Worm (Caenorhabditis elegans): ENCODE results near the gene H43I07.1.
A peak's percentile ranks its signal among the peaks of the same experiment; 100 is the strongest.

DNA sequence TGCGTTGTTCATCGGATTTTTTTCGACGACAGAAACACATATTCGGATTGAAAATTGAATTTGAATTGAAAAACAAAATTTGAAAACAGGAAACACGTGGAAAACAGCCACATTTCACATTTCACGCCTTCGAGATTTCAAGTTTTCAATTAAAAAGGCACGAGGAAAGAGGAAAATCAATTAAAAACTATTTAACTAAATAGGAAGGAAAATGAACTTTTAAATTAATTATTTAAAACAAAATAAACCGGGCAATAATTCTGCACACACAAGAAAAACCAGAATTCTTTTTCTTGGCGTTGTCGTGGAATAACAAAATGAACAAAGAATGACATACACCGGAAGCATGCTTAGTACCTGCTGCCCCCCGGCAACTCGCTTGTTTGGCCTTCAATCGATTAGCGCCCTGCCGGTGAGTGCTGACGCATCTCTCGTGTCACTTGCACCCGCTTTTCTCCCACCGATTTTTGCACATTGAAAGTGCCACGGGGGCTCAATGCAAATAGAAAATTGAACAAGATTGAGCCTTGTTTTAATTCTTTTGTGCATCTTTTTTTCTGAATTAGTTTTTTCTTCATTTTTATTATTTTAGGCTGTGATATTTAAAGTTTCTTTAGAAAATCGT, 9.8 kb upstream of the H43I07.1 start, which contains the start of gene Y45G5AM.9:
- TF ChIP-seq nhr-10 (tag; optimal IDR thresholded peaks at IDR 0.05) (no peak), unc-62 (GFP tag; optimal IDR thresholded peaks at IDR 0.05 in 1 of 2) (peak in 1 of 2 experiments; percentile 99), unc-62 (tag; optimal IDR thresholded peaks at IDR 0.05) (no peak), nhr-11 (tag; optimal IDR thresholded peaks at IDR 0.05) (peak; percentile 68), fos-1 (tag; optimal IDR thresholded peaks at IDR 0.05) (no peak), unc-130 (GFP tag; optimal IDR thresholded peaks at IDR 0.05) (no peak), dmd-8 (GFP tag; IDR thresholded peaks at IDR 0.05) (no peak), cey-2 (tag; optimal IDR thresholded peaks at IDR 0.05; ENCODE audit: borderline replicate concordance, insufficient read depth) (no peak), snpc-4 (tag; optimal IDR thresholded peaks at IDR 0.05) (no peak)
